Worm (Caenorhabditis elegans) whole organism, L4 larva: ENCODE results near the gene F53F1.4.

Experiments used
- R02D3.7 ChIP-seq: fragments of 150-350 bp; sonication (generic microtip); optimal IDR thresholded peaks from 3 replicates; lab custom pipeline; 2014; ENCODE audit warnings: missing biosample characterization, missing genetic modification characterization
- ZK546.5 ChIP-seq, 2 experiments: sonication (generic microtip); optimal IDR thresholded peaks; 2 replicates each; lab custom pipeline; 2017; ENCODE audit warnings: missing biosample characterization in 2 of 2, missing genetic modification characterization in 2 of 2
- arid-1 ChIP-seq: fragments of 200-800 bp; sonication (Bioruptor generic); conservative IDR thresholded peaks from 2 replicates; pipeline ENCODE4 v1.3.6; 2022; ENCODE audit warnings: missing genetic modification reagents, missing genetic modification characterization, missing compliant biosample characterization
- ceh-82 ChIP-seq: sonication (generic microtip); optimal IDR thresholded peaks from 2 replicates; lab custom pipeline; 2017; ENCODE audit warnings: missing biosample characterization, missing genetic modification characterization
- daf-12 ChIP-seq: fragments of 150-350 bp; optimal IDR thresholded peaks from 2 replicates; lab custom pipeline; 2014; ENCODE audit warnings: missing biosample characterization, missing genetic modification reagents, missing genetic modification characterization
- dpl-1 ChIP-seq: fragments of 150-350 bp; optimal IDR thresholded peaks from 2 replicates; lab custom pipeline; 2014; ENCODE audit warnings: missing biosample characterization, missing genetic modification reagents, missing genetic modification characterization
- lin-15B ChIP-seq: fragments of 150-350 bp; sonication (generic microtip); optimal IDR thresholded peaks from 3 replicates; lab custom pipeline; 2014; ENCODE audit warnings: missing biosample characterization, missing genetic modification characterization
- nhr-10 ChIP-seq: fragments of 150-350 bp; optimal IDR thresholded peaks from 2 replicates; lab custom pipeline; 2014; ENCODE audit warnings: missing biosample characterization, missing genetic modification characterization
- nhr-25 ChIP-seq: sonication (generic microtip); optimal IDR thresholded peaks from 2 replicates; lab custom pipeline; 2017; ENCODE audit warnings: missing genetic modification characterization, mild to moderate bottlenecking, missing compliant biosample characterization, antibody characterized with exemption, moderate library complexity, borderline replicate concordance; ENCODE audit not compliant: insufficient read depth

ce11 chrV:13380980-13381379, 29.9 kb upstream of the F53F1.4 start, which contains the start of gene cpz-2:
- TF ChIP-seq lin-15B (tag; lab: Kevin White, UChicago) (no peak), nhr-10 (tag; lab: Kevin White, UChicago) (no peak), nhr-25 (no peak), ZK546.5 (tag; optimal IDR thresholded peaks at IDR 0.05; lab: Kevin White, UChicago) (no peak), R02D3.7 (tag; lab: Kevin White, UChicago) (no peak), daf-12 (no peak), arid-1 (GFP tag; lab: Robert Waterston, UW) (no peak), dpl-1 (GFP tag; lab: Kevin White, UChicago) (no peak), ceh-82 (tag; lab: Kevin White, UChicago) (no peak)
